Worm (Caenorhabditis elegans) whole organism, early embryonic: Measurements from ENCODE around the gene mai-1.

ENCODE experiments used
- B0310.2 ChIP-seq: sonication (generic microtip); optimal IDR thresholded peaks from 2 replicates; lab custom pipeline; 2016; ENCODE audit warnings: mild to moderate bottlenecking, missing genetic modification characterization, missing compliant biosample characterization
- ama-1 ChIP-seq: fragments of 150-350 bp; optimal IDR thresholded peaks from 2 replicates; lab custom pipeline; 2014
- ceh-13 ChIP-seq: fragments of 200-800 bp; sonication (Bioruptor generic); optimal IDR thresholded peaks from 2 replicates; lab custom pipeline; 2018; ENCODE audit warnings: mild to moderate bottlenecking, missing genetic modification characterization, missing compliant biosample characterization
- ceh-36 ChIP-seq: sonication (generic microtip); optimal IDR thresholded peaks from 2 replicates; lab custom pipeline; 2016; ENCODE audit warnings: missing genetic modification characterization, inconsistent platforms, missing compliant biosample characterization
- flt-1 ChIP-seq: fragments of 200-800 bp; sonication (Bioruptor generic); IDR thresholded peaks from 2 replicates; pipeline ENCODE4 v1.3.6; 2022; ENCODE audit warnings: missing genetic modification characterization, missing compliant biosample characterization
- hmbx-1 ChIP-seq: sonication (generic microtip); optimal IDR thresholded peaks from 2 replicates; lab custom pipeline; 2016; ENCODE audit warnings: mild to moderate bottlenecking, missing genetic modification characterization, missing compliant biosample characterization
- hmg-4 ChIP-seq: fragments of 200-800 bp; sonication (Bioruptor generic); optimal IDR thresholded peaks from 2 replicates; lab custom pipeline; 2018; ENCODE audit warnings: mild to moderate bottlenecking, missing genetic modification characterization, missing compliant biosample characterization
- tbx-11 ChIP-seq: fragments of 200-800 bp; sonication (Bioruptor generic); IDR thresholded peaks from 2 replicates; pipeline ENCODE4 v1.3.6; 2022; ENCODE audit warnings: missing genetic modification characterization, missing compliant biosample characterization

- TF ChIP-seq B0310.2 (no peak), tbx-11 (no peak), ama-1 (lab: Kevin White, UChicago) (no peak), hmbx-1 (tag; lab: Kevin White, UChicago) (no peak), ceh-13 (GFP tag; lab: Kevin White, UChicago) (no peak), flt-1 (GFP tag; lab: Robert Waterston, UW) (no peak), ceh-36 (tag; lab: Kevin White, UChicago) (no peak), hmg-4 (GFP tag; lab: Kevin White, UChicago) (no peak)
These were observed 47.7 kb upstream of the mai-1 start, which contains the start of gene syx-6 for ce11 chrX:3163972-3164575.
